Worm (Caenorhabditis elegans): Measurements from ENCODE around the gene F16B4.6.

- TF ChIP-seq nhr-28 (tag; optimal IDR thresholded peaks at IDR 0.05) (no peak), fos-1 (tag; optimal IDR thresholded peaks at IDR 0.05) (no peak), ZK546.5 (tag; optimal IDR thresholded peaks at IDR 0.05) (no peak)
Observed at ce11 chrV:1550697-1551096, 36.3 kb upstream of the F16B4.6 start.

Measured in whole organism, L3 larva.